Worm (Caenorhabditis elegans) whole organism, L3 larva: ENCODE data around the gene pcp-5.

Experiments
- R02D3.7 ChIP-seq: fragments of 150-350 bp; optimal IDR thresholded peaks from 2 replicates; lab custom pipeline; 2014; ENCODE audit warnings: missing biosample characterization, missing genetic modification characterization
- aly-2 ChIP-seq: fragments of 150-350 bp; optimal IDR thresholded peaks from 2 replicates; lab custom pipeline; 2014; ENCODE audit warnings: missing biosample characterization, missing genetic modification characterization
- ama-1 ChIP-seq: fragments of 150-350 bp; optimal IDR thresholded peaks from 2 replicates; lab custom pipeline; 2018
- ceh-16 ChIP-seq: sonication (generic microtip); optimal IDR thresholded peaks from 2 replicates; lab custom pipeline; 2017; ENCODE audit warnings: missing biosample characterization, missing genetic modification characterization
- ceh-82 ChIP-seq: fragments of 150-350 bp; optimal IDR thresholded peaks from 2 replicates; lab custom pipeline; 2014; ENCODE audit warnings: missing biosample characterization, missing genetic modification characterization
- ceh-9 ChIP-seq: sonication (generic microtip); optimal IDR thresholded peaks from 2 replicates; lab custom pipeline; 2018; ENCODE audit warnings: missing biosample characterization, missing genetic modification characterization
- egl-27 ChIP-seq: sonication (generic microtip); optimal IDR thresholded peaks from 4 replicates; lab custom pipeline; 2017; ENCODE audit warnings: missing biosample characterization, missing genetic modification reagents, missing genetic modification characterization
- elt-1 ChIP-seq: fragments of 150-350 bp; optimal IDR thresholded peaks from 2 replicates; lab custom pipeline; 2014; ENCODE audit warnings: missing biosample characterization, missing genetic modification characterization
- elt-2 ChIP-seq: sonication (generic microtip); optimal IDR thresholded peaks from 2 replicates; lab custom pipeline; 2016; ENCODE audit warnings: missing genetic modification reagents, mild to moderate bottlenecking, missing genetic modification characterization, missing compliant biosample characterization
- elt-3 ChIP-seq, 3 experiments: fragments of 150-350 bp in 1 of 3; sonication (generic microtip) in 2 of 3; optimal IDR thresholded peaks; 2 replicates in 2 of 3; 4 replicates in 1 of 3; lab custom pipeline; 2014 to 2017; ENCODE audit warnings: missing biosample characterization in 3 of 3, missing genetic modification characterization in 3 of 3
- eor-1 ChIP-seq, 2 experiments: fragments of 150-350 bp; optimal IDR thresholded peaks; 2 replicates each; lab custom pipeline; 2014 to 2018; ENCODE audit warnings: missing biosample characterization in 2 of 2, missing genetic modification characterization in 2 of 2
- fkh-10 ChIP-seq: sonication (generic microtip); optimal IDR thresholded peaks from 2 replicates; lab custom pipeline; 2017; ENCODE audit warnings: missing biosample characterization, missing genetic modification reagents, missing genetic modification characterization
- fkh-2 ChIP-seq: fragments of 150-350 bp; optimal IDR thresholded peaks from 2 replicates; lab custom pipeline; 2014; ENCODE audit warnings: missing biosample characterization, missing genetic modification reagents, missing genetic modification characterization
- fos-1 ChIP-seq: fragments of 150-350 bp; optimal IDR thresholded peaks from 2 replicates; lab custom pipeline; 2014; ENCODE audit warnings: missing biosample characterization, missing genetic modification characterization
- hmg-11 ChIP-seq: sonication (generic microtip); optimal IDR thresholded peaks from 2 replicates; lab custom pipeline; 2016; ENCODE audit warnings: missing genetic modification characterization, missing compliant biosample characterization
- lin-15B ChIP-seq: fragments of 150-350 bp; optimal IDR thresholded peaks from 2 replicates; lab custom pipeline; 2014; ENCODE audit warnings: missing biosample characterization, missing genetic modification characterization
- lin-39 ChIP-seq: fragments of 150-350 bp; optimal IDR thresholded peaks from 2 replicates; lab custom pipeline; 2018; ENCODE audit warnings: missing biosample characterization, missing genetic modification reagents, missing genetic modification characterization
- lsy-12 ChIP-seq: sonication (generic microtip); optimal IDR thresholded peaks from 2 replicates; lab custom pipeline; 2016; ENCODE audit warnings: mild to moderate bottlenecking, missing genetic modification characterization, missing compliant biosample characterization
- nfya-1 ChIP-seq: sonication (generic microtip); optimal IDR thresholded peaks from 2 replicates; lab custom pipeline; 2017; ENCODE audit warnings: missing genetic modification characterization, mild to moderate bottlenecking, missing compliant biosample characterization, antibody characterized with exemption, moderate library complexity; ENCODE audit not compliant: insufficient read depth
- nhr-11 ChIP-seq: fragments of 150-350 bp; optimal IDR thresholded peaks from 2 replicates; lab custom pipeline; 2014; ENCODE audit warnings: missing biosample characterization, missing genetic modification characterization
- nhr-23 ChIP-seq: fragments of 150-350 bp; optimal IDR thresholded peaks from 2 replicates; lab custom pipeline; 2014; ENCODE audit warnings: missing biosample characterization, missing genetic modification reagents, missing genetic modification characterization
- nhr-237 ChIP-seq: fragments of 150-350 bp; optimal IDR thresholded peaks from 2 replicates; lab custom pipeline; 2014; ENCODE audit warnings: missing biosample characterization, missing genetic modification characterization
- nhr-43 ChIP-seq: sonication (generic microtip); optimal IDR thresholded peaks from 2 replicates; lab custom pipeline; 2016; ENCODE audit warnings: mild to moderate bottlenecking, missing genetic modification characterization, missing compliant biosample characterization; ENCODE audit not compliant: poor library complexity, severe bottlenecking
- nhr-67 ChIP-seq: fragments of 150-350 bp; optimal IDR thresholded peaks from 2 replicates; lab custom pipeline; 2014; ENCODE audit warnings: missing biosample characterization, missing genetic modification characterization
- nhr-77 ChIP-seq: fragments of 150-350 bp; optimal IDR thresholded peaks from 2 replicates; lab custom pipeline; 2014; ENCODE audit warnings: missing biosample characterization, missing genetic modification characterization
- pha-4 ChIP-seq: fragments of 150-350 bp; optimal IDR thresholded peaks from 2 replicates; lab custom pipeline; 2014; ENCODE audit warnings: missing biosample characterization, missing genetic modification reagents, missing genetic modification characterization
- pqm-1 ChIP-seq: fragments of 150-350 bp; optimal IDR thresholded peaks from 2 replicates; lab custom pipeline; 2017; ENCODE audit warnings: missing biosample characterization, missing genetic modification characterization, inconsistent platforms
- snpc-4 ChIP-seq: fragments of 150-350 bp; optimal IDR thresholded peaks from 2 replicates; lab custom pipeline; 2014; ENCODE audit warnings: missing biosample characterization, missing genetic modification characterization
- tbx-2 ChIP-seq: sonication (generic microtip); optimal IDR thresholded peaks from 2 replicates; lab custom pipeline; 2016; ENCODE audit warnings: mild to moderate bottlenecking, missing genetic modification characterization, missing compliant biosample characterization
- unc-39 ChIP-seq: sonication (generic microtip); optimal IDR thresholded peaks from 4 replicates; lab custom pipeline; 2017; ENCODE audit warnings: missing biosample characterization, missing genetic modification characterization
- unc-62 ChIP-seq: fragments of 150-350 bp; sonication (generic microtip); optimal IDR thresholded peaks from 4 replicates; lab custom pipeline; 2014; ENCODE audit warnings: missing biosample characterization, missing genetic modification reagents, missing genetic modification characterization
- ztf-11 ChIP-seq: fragments of 150-350 bp; optimal IDR thresholded peaks from 2 replicates; lab custom pipeline; 2014; ENCODE audit warnings: missing biosample characterization, missing genetic modification characterization
- ztf-4 ChIP-seq: fragments of 150-350 bp; optimal IDR thresholded peaks from 2 replicates; lab custom pipeline; 2014; ENCODE audit warnings: missing biosample characterization, missing genetic modification characterization

The pcp-5 gene

DNA sequence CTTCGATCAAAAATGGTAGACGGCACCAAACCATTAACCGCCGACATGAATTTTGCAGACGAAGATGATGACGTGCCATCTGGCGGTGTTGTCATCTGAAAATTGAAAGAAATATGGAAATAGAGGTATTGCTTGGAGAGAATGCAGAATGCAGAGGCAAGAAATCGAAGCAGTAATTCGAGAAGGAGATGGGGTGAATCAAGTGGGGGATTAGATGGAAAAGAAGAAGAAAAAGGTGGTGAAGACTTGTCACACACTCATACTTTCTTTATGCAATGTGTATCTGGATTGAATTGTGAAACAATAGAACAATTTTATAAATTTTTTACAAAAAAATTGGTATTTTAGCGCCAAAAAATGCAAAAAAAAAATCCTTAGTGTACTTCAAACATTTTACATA lies 17.4 kb upstream of the pcp-5 start, which contains the start of gene tag-250:
TSS of gene tag-250 (minus strand) at position 101 of the 400 bp plus-strand sequence.
- no peak for TF ChIP-seq ceh-16 (tag; lab: Kevin White, UChicago)
- TF ChIP-seq R02D3.7 (tag; lab: Kevin White, UChicago): no peak
- no peak for TF ChIP-seq unc-39 (tag; lab: Kevin White, UChicago)
- TF ChIP-seq egl-27 (tag; lab: Kevin White, UChicago): no peak
- no peak for TF ChIP-seq ama-1 (lab: Kevin White, UChicago)
- no peak for TF ChIP-seq nhr-11
- no peak for TF ChIP-seq ztf-4 (tag; lab: Kevin White, UChicago)
- no peak for TF ChIP-seq pha-4 (tag; lab: Kevin White, UChicago)
- TF ChIP-seq elt-3 (tag; optimal IDR thresholded peaks at IDR 0.05; lab: Kevin White, UChicago): no peak
- no peak for TF ChIP-seq ceh-82 (tag; lab: Kevin White, UChicago)
- TF ChIP-seq tbx-2 (tag; lab: Kevin White, UChicago): no peak
- no peak for TF ChIP-seq snpc-4 (tag; lab: Kevin White, UChicago)
- TF ChIP-seq nhr-237 (tag; lab: Kevin White, UChicago): no peak
- no peak for TF ChIP-seq nhr-23 (tag; lab: Kevin White, UChicago)
- no peak for TF ChIP-seq pqm-1
- no peak for TF ChIP-seq ceh-9 (tag; lab: Kevin White, UChicago)
- TF ChIP-seq nhr-77 (tag; lab: Kevin White, UChicago): no peak
- no peak for TF ChIP-seq lin-39 (tag; lab: Kevin White, UChicago)
- no peak for TF ChIP-seq hmg-11 (tag; lab: Kevin White, UChicago)
- TF ChIP-seq fos-1 (tag; lab: Kevin White, UChicago): no peak

- no peak for TF ChIP-seq ztf-11
- no peak for TF ChIP-seq elt-2
- no peak for TF ChIP-seq nhr-77 (tag; lab: Kevin White, UChicago)
- no peak for TF ChIP-seq lsy-12 (tag; lab: Kevin White, UChicago)
- TF ChIP-seq R02D3.7 (tag; lab: Kevin White, UChicago): no peak
- no peak for TF ChIP-seq ama-1 (lab: Kevin White, UChicago)
- no peak for TF ChIP-seq ceh-9 (tag; lab: Kevin White, UChicago)
- no peak for TF ChIP-seq eor-1 (tag; optimal IDR thresholded peaks at IDR 0.05; lab: Kevin White, UChicago)
- TF ChIP-seq nhr-67 (tag; lab: Kevin White, UChicago): no peak
- no peak for TF ChIP-seq hmg-11 (tag; lab: Kevin White, UChicago)
- TF ChIP-seq snpc-4 (tag; lab: Kevin White, UChicago): no peak
- TF ChIP-seq fkh-10 (GFP tag; lab: Kevin White, UChicago): no peak
These were observed 14.8 kb upstream of the pcp-5 start, which contains the start of gene C29E4.17 for ce11 chrIII:7922207-7922606. Gene C29E4.17, plus strand, starts transcription at chrIII:7922507.

ce11 chrIII:7919823-7920222 lies 12.4 kb upstream of the pcp-5 start, which contains the start of gene C29E4.14:
Gene C29E4.14, plus strand, starts transcription at chrIII:7920123.
- TF ChIP-seq fkh-2 (tag; lab: Kevin White, UChicago): no peak
- no peak for TF ChIP-seq nhr-11
- TF ChIP-seq R02D3.7 (tag; lab: Kevin White, UChicago): no peak
- TF ChIP-seq nhr-23 (tag; lab: Kevin White, UChicago): no peak
- no peak for TF ChIP-seq tbx-2 (tag; lab: Kevin White, UChicago)
- TF ChIP-seq nfya-1 (tag; lab: Kevin White, UChicago): no peak
- TF ChIP-seq lin-15B (tag; lab: Kevin White, UChicago): no peak
- no peak for TF ChIP-seq aly-2 (tag; lab: Kevin White, UChicago)
- TF ChIP-seq ceh-82 (tag; lab: Kevin White, UChicago): no peak
- TF ChIP-seq nhr-43 (tag; lab: Kevin White, UChicago): no peak
- no peak for TF ChIP-seq lin-39 (tag; lab: Kevin White, UChicago)

- TF ChIP-seq unc-62 (GFP tag; lab: Kevin White, UChicago): no peak
- TF ChIP-seq lin-15B (tag; lab: Kevin White, UChicago): no peak
- TF ChIP-seq elt-3 (tag; optimal IDR thresholded peaks at IDR 0.05; lab: Kevin White, UChicago): no peak
- no peak for TF ChIP-seq pqm-1
- TF ChIP-seq nhr-23 (tag; lab: Kevin White, UChicago): no peak
- TF ChIP-seq elt-1: no peak
- TF ChIP-seq nhr-67 (tag; lab: Kevin White, UChicago): no peak
- no peak for TF ChIP-seq nfya-1 (tag; lab: Kevin White, UChicago)
- no peak for TF ChIP-seq fkh-10 (GFP tag; lab: Kevin White, UChicago)
- no peak for TF ChIP-seq ztf-4 (tag; lab: Kevin White, UChicago)
These were observed 10.3 kb upstream of the pcp-5 start, which contains the start of gene gly-3 for ce11 chrIII:7917667-7918066. Gene gly-3, minus strand, starts transcription at chrIII:7917767.
